Worm (Caenorhabditis elegans): ENCODE results near the gene Y113G7A.16.

The Y113G7A.16 gene

DNA sequence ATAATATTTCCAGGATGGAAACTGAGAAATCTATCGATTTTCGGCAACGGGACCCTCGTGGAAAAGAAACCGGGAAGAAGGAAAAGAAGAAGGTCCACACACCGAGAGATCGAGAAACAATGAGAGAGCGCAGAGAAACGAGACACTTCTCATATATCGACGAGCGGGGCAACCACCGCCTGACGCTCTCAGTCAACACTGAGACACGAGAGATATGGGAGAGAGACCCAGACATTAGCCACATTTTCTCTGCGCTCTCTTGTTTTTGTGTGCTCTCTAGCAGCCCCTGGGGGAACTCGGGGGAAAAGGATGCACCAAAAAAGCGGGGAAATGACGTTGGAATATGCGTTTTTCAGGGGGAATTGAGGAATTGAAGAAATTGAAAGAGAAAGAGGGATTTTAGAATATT lies 31.7 kb upstream of the Y113G7A.16 start (continued):
- TF ChIP-seq hpl-2 (GFP tag; optimal IDR thresholded peaks at IDR 0.05) (no peak), egl-27 (tag; optimal IDR thresholded peaks at IDR 0.05) (peak in 1 of 2 experiments; percentile 29), rnt-1 (tag; optimal IDR thresholded peaks at IDR 0.05) (peak; percentile 84), nhr-85 (tag) (peak; percentile 71), dsc-1 (tag; optimal IDR thresholded peaks at IDR 0.05) (peak; percentile 77), grh-1 (GFP tag; IDR thresholded peaks at IDR 0.05) (no peak), ceh-88 (GFP tag; IDR thresholded peaks at IDR 0.05) (no peak), snu-23 (GFP tag; optimal IDR thresholded peaks at IDR 0.05) (peak; percentile 82), ztf-4 (tag; optimal IDR thresholded peaks at IDR 0.05) (peak; percentile 78), lin-35 (GFP tag; optimal IDR thresholded peaks at IDR 0.05) (peak; percentile 68), C16A3.4 (tag; optimal IDR thresholded peaks at IDR 0.05) (peak; percentile 53), isw-1 (GFP tag; IDR thresholded peaks at IDR 0.05) (peak; percentile 79), jun-1 (tag; optimal IDR thresholded peaks at IDR 0.05) (peak; percentile 64), swsn-7 (tag; optimal IDR thresholded peaks at IDR 0.05) (peak; percentile 86), elt-2 (tag; optimal IDR thresholded peaks at IDR 0.05) (no peak), hlh-17 (GFP tag; optimal IDR thresholded peaks at IDR 0.05; ENCODE audit: borderline replicate concordance) (no peak), nhr-84 (tag; optimal IDR thresholded peaks at IDR 0.05) (no peak), mab-9 (GFP tag; IDR thresholded peaks at IDR 0.05) (peak; percentile 72), pax-3 (tag; optimal IDR thresholded peaks at IDR 0.05) (peak; percentile 56), nhr-237 (tag; optimal IDR thresholded peaks at IDR 0.05) (no peak), nhr-12 (tag; optimal IDR thresholded peaks at IDR 0.05) (peak; percentile 1), unc-86 (tag; optimal IDR thresholded peaks at IDR 0.05) (peak; percentile 93), unc-62 (GFP tag; optimal IDR thresholded peaks at IDR 0.05) (no peak), mef-2 (tag; optimal IDR thresholded peaks at IDR 0.05) (peak; percentile 65)

DNA sequence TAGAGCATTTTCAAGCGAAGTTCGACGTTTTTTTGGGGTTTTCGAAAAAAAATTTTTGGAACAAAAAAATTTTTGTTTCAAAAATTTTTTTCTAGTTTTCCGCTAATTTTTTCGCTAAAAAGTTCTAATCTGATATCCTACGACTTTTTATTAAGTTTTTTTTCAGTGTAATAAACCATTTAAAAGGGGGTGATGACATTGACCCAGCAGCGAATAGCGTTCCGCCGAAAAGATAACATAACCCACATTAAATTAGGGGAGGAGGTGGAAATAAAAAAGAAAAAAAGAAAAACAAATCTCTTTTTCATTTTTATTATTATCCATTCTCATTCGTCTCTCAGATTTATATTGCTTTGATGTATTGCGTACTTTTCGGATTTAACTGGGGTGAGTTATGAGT lies 29.9 kb upstream of the Y113G7A.16 start, which contains the start of gene Y60A3A.23:
Y60A3A.23 (plus strand) TSS at position 301 of the 400 bp plus-strand sequence.
- TF ChIP-seq xbp-1 (tag; optimal IDR thresholded peaks at IDR 0.05): no peak
- TF ChIP-seq aha-1 (tag; optimal IDR thresholded peaks at IDR 0.05): no peak
- no peak for TF ChIP-seq nhr-76 (tag; optimal IDR thresholded peaks at IDR 0.05)
- TF ChIP-seq lsy-2 (tag; optimal IDR thresholded peaks at IDR 0.05): no peak
- no peak for TF ChIP-seq ceh-90 (tag; optimal IDR thresholded peaks at IDR 0.05)
- no peak for TF ChIP-seq lin-15B (tag; optimal IDR thresholded peaks at IDR 0.05)
- TF ChIP-seq lin-13 (GFP tag; optimal IDR thresholded peaks at IDR 0.05): no peak
- TF ChIP-seq lin-35 (GFP tag; optimal IDR thresholded peaks at IDR 0.05): no peak
- no peak for TF ChIP-seq irx-1 (tag; optimal IDR thresholded peaks at IDR 0.05)

DNA sequence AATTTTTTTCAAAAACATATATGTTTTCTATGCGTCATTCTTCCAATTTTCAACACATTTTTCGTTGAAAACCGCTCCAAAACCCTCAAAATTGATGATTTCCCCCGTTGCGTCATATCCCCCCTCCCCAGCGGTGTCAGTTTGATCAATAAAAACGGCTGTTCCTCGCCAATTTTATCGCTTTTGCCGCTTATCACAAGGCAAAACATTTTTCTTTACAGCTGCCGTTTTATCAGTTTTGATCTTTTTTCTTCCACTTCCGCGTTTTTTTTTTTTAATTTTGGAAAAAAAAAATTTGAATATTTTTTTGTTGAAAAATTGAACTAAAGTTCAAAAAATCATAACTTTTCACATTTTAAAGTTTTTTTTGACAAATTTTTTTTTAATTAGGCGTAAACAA lies 26.2 kb upstream of the Y113G7A.16 start:
- TF ChIP-seq lin-39 (tag; optimal IDR thresholded peaks at IDR 0.05) (no peak), skn-1 (tag; optimal IDR thresholded peaks at IDR 0.05) (no peak)

DNA sequence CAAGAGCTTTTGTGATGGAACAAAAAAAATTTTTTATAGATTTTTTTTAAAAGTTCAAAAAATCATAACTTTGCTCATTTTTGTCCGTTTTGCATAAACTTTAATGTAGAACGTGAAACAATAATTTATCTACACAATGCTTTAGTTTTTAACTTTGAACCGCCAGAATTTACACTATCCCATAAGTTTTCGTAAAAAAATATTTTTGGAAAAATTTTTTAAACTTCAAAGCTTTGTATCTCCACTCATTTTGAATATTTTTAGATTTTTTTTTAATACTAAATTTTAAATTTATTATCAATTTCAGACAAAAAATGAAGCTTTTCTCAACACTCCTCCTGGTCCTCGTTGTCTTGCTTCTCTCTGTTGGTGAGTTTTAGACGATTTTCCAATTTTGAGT lies 25.7 kb upstream of the Y113G7A.16 start, which contains the start of gene Y60A3A.21:
Y60A3A.21 (plus strand) TSS at position 301 of the 400 bp plus-strand sequence.
- TF ChIP-seq efl-3 (GFP tag; optimal IDR thresholded peaks at IDR 0.05) (no peak), hlh-4 (tag; optimal IDR thresholded peaks at IDR 0.05) (no peak), nhr-237 (tag; optimal IDR thresholded peaks at IDR 0.05) (no peak), isw-1 (GFP tag; IDR thresholded peaks at IDR 0.05) (no peak), nhr-77 (tag; optimal IDR thresholded peaks at IDR 0.05) (no peak), irx-1 (tag; optimal IDR thresholded peaks at IDR 0.05) (no peak), unc-30 (tag; optimal IDR thresholded peaks at IDR 0.05) (no peak), unc-86 (tag; optimal IDR thresholded peaks at IDR 0.05) (no peak), ama-1 (optimal IDR thresholded peaks at IDR 0.05) (no peak), ztf-4 (tag; optimal IDR thresholded peaks at IDR 0.05) (no peak), nhr-28 (tag; optimal IDR thresholded peaks at IDR 0.05) (no peak), lin-14 (GFP tag; optimal IDR thresholded peaks at IDR 0.05) (no peak), nhr-90 (tag; optimal IDR thresholded peaks at IDR 0.05; ENCODE audit: poor library complexity) (no peak), vab-15 (tag; optimal IDR thresholded peaks at IDR 0.05) (no peak), tlp-1 (tag; optimal IDR thresholded peaks at IDR 0.05) (no peak), jun-1 (tag; optimal IDR thresholded peaks at IDR 0.05) (no peak)

Data from whole organism, L1 larva.